Fruit fly (Drosophila melanogaster) whole organism, embryonic: Measurements from ENCODE around the gene CG3690.

Experiments used
- Adf1 ChIP-seq: fragments of 200-800 bp; sonication (Bioruptor generic); IDR thresholded peaks from 2 replicates; pipeline ENCODE4 v1.3.6; 2022; ENCODE audit warnings: missing biosample characterization, missing genetic modification characterization
- B-H1 ChIP-seq: fragments of 200-800 bp; sonication (Bioruptor generic); IDR thresholded peaks from 3 replicates; pipeline ENCODE4 v1.3.6; 2022; ENCODE audit warnings: missing biosample characterization, missing genetic modification characterization
- Bdp1 ChIP-seq: fragments of 200-800 bp; sonication (Bioruptor generic); optimal IDR thresholded peaks from 3 replicates; lab custom pipeline; 2016; ENCODE audit warnings: missing biosample characterization, missing genetic modification characterization
- Bgb ChIP-seq: fragments of 200-800 bp; sonication (Bioruptor generic); IDR thresholded peaks from 2 replicates; pipeline ENCODE4 v1.3.6; 2022; ENCODE audit warnings: missing biosample characterization, missing genetic modification characterization; ENCODE audit not compliant: partially characterized antibody
- CG11696 ChIP-seq: fragments of 200-800 bp; sonication (Bioruptor generic); IDR thresholded peaks from 2 replicates; pipeline ENCODE4 v1.3.6; 2022; ENCODE audit warnings: missing biosample characterization, missing genetic modification characterization
- CG12104 ChIP-seq: fragments of 200-800 bp; sonication (Bioruptor generic); optimal IDR thresholded peaks from 3 replicates; lab custom pipeline; 2016; ENCODE audit warnings: missing biosample characterization, missing genetic modification characterization
- CG13287 ChIP-seq: fragments of 200-800 bp; sonication (Bioruptor generic); IDR thresholded peaks from 2 replicates; pipeline ENCODE4 v1.3.6; 2022; ENCODE audit warnings: missing biosample characterization, missing genetic modification characterization; ENCODE audit not compliant: partially characterized antibody
- CG14050 ChIP-seq: fragments of 200-800 bp; sonication (Bioruptor generic); IDR thresholded peaks from 3 replicates; pipeline ENCODE4 v1.3.6; 2022; ENCODE audit warnings: missing biosample characterization, missing genetic modification characterization
- CG15601 ChIP-seq: fragments of 200-800 bp; sonication (Bioruptor generic); optimal IDR thresholded peaks from 3 replicates; lab custom pipeline; 2019; ENCODE audit warnings: missing biosample characterization, mild to moderate bottlenecking, missing genetic modification characterization, moderate library complexity
- CG1603 ChIP-seq: fragments of 200-800 bp; sonication (Bioruptor generic); optimal IDR thresholded peaks from 2 replicates; lab custom pipeline; 2019; ENCODE audit warnings: missing biosample characterization, mild to moderate bottlenecking, missing genetic modification characterization, moderate library complexity
- CG16863 ChIP-seq: fragments of 200-800 bp; sonication (Bioruptor generic); optimal IDR thresholded peaks from 3 replicates; lab custom pipeline; 2016; ENCODE audit warnings: missing biosample characterization, missing genetic modification characterization
- CG18764 ChIP-seq: fragments of 200-800 bp; sonication (Bioruptor generic); optimal IDR thresholded peaks from 3 replicates; lab custom pipeline; 2016; ENCODE audit warnings: missing biosample characterization, missing genetic modification characterization
- CG2712 ChIP-seq: fragments of 200-800 bp; optimal IDR thresholded peaks from 3 replicates; lab custom pipeline; 2019; ENCODE audit warnings: missing biosample characterization, mild to moderate bottlenecking, missing genetic modification characterization, moderate library complexity
- CG31441 ChIP-seq: fragments of 200-800 bp; sonication (Bioruptor generic); IDR thresholded peaks from 2 replicates; pipeline ENCODE4 v1.3.6; 2022; ENCODE audit warnings: missing biosample characterization, missing genetic modification characterization
- CG34224 ChIP-seq: fragments of 200-800 bp; sonication (Bioruptor generic); IDR thresholded peaks from 3 replicates; pipeline ENCODE4 v1.3.6; 2022; ENCODE audit warnings: missing biosample characterization, missing genetic modification characterization; ENCODE audit not compliant: partially characterized antibody
- CG3726 ChIP-seq: fragments of 200-800 bp; sonication (Bioruptor generic); IDR thresholded peaks from 3 replicates; pipeline ENCODE4, ENCODE4 v1.3.6; 2022; ENCODE audit warnings: missing biosample characterization, missing genetic modification characterization
- CG4617 ChIP-seq: fragments of 200-800 bp; sonication (Bioruptor generic); optimal IDR thresholded peaks from 3 replicates; lab custom pipeline; 2016; ENCODE audit warnings: missing biosample characterization, missing genetic modification characterization, borderline replicate concordance
- CG4730 ChIP-seq: fragments of 200-800 bp; sonication (Bioruptor generic); IDR thresholded peaks from 2 replicates; pipeline ENCODE4 v1.3.6; 2022; ENCODE audit warnings: missing biosample characterization, missing genetic modification characterization
- CG8281 ChIP-seq: fragments of 200-800 bp; sonication (Bioruptor generic); optimal IDR thresholded peaks from 2 replicates; lab custom pipeline; 2018; ENCODE audit warnings: missing biosample characterization, mild to moderate bottlenecking, missing genetic modification characterization, moderate library complexity
- CG8478 ChIP-seq: fragments of >200 bp; optimal IDR thresholded peaks from 2 replicates; lab custom pipeline; 2018
- CG8765 ChIP-seq: fragments of 200-800 bp; sonication (Bioruptor generic); IDR thresholded peaks from 2 replicates; pipeline ENCODE4 v1.3.6; 2022; ENCODE audit warnings: missing biosample characterization, missing genetic modification characterization
- Deaf1 ChIP-seq: fragments of 200-800 bp; optimal IDR thresholded peaks from 3 replicates; lab custom pipeline; 2019; ENCODE audit warnings: missing biosample characterization, mild to moderate bottlenecking, missing genetic modification characterization, moderate library complexity
- E2f1 ChIP-seq: fragments of 200-800 bp; sonication (Bioruptor generic); IDR thresholded peaks from 2 replicates; pipeline ENCODE4 v1.3.6; 2022; ENCODE audit warnings: missing biosample characterization, missing genetic modification characterization
- Ets65A ChIP-seq: fragments of 200-800 bp; sonication (Bioruptor generic); peaks from one replicate; lab custom pipeline; 2016; ENCODE audit warnings: missing biosample characterization, missing genetic modification characterization
- GATAe ChIP-seq: fragments of 200-800 bp; sonication (Bioruptor generic); conservative IDR thresholded peaks from 2 replicates; pipeline ENCODE4 v1.3.6; 2022; ENCODE audit warnings: missing biosample characterization, missing genetic modification characterization
- Hsf ChIP-seq: fragments of 200-800 bp; sonication (Bioruptor generic); optimal IDR thresholded peaks from 3 replicates; lab custom pipeline; 2016; ENCODE audit warnings: missing biosample characterization, missing genetic modification characterization
- Med ChIP-seq: fragments of 200-800 bp; sonication (Bioruptor generic); peaks from one replicate; lab custom pipeline; 2016; ENCODE audit warnings: missing biosample characterization, missing genetic modification characterization, mild to moderate bottlenecking, inconsistent platforms, moderate library complexity
- Myb ChIP-seq: fragments of 200-800 bp; sonication (Bioruptor generic); optimal IDR thresholded peaks from 2 replicates; lab custom pipeline; 2016; ENCODE audit warnings: missing biosample characterization, missing genetic modification characterization
- Optix ChIP-seq: fragments of 200-800 bp; sonication (Bioruptor generic); IDR thresholded peaks from 3 replicates; pipeline ENCODE4 v1.3.6; 2022; ENCODE audit warnings: missing biosample characterization, missing genetic modification characterization
- Pdp1 ChIP-seq, 2 experiments: fragments of 200-800 bp; sonication (Bioruptor generic); optimal IDR thresholded peaks; 3 replicates each; lab custom pipeline; 2016; ENCODE audit warnings: missing biosample characterization in 2 of 2, missing genetic modification characterization in 2 of 2, mild to moderate bottlenecking in 1 of 2, moderate library complexity in 1 of 2
- Sin3A ChIP-seq: fragments of >200 bp; optimal IDR thresholded peaks from 2 replicates; lab custom pipeline; 2018
- Six4 ChIP-seq: fragments of 200-800 bp; sonication (Bioruptor generic); optimal IDR thresholded peaks from 2 replicates; lab custom pipeline; 2016; ENCODE audit warnings: missing biosample characterization, missing genetic modification characterization
- Sry-δ ChIP-seq: fragments of 200-800 bp; sonication (Bioruptor generic); optimal IDR thresholded peaks from 2 replicates; lab custom pipeline; 2016; ENCODE audit warnings: missing biosample characterization, missing genetic modification characterization
- ara ChIP-seq: fragments of 200-800 bp; sonication (Bioruptor generic); IDR thresholded peaks from 2 replicates; pipeline ENCODE4 v1.3.6; 2022; ENCODE audit warnings: missing biosample characterization, missing genetic modification characterization
- cad ChIP-seq: fragments of >200 bp; optimal IDR thresholded peaks from 2 replicates; lab custom pipeline; 2017; ENCODE audit warnings: missing biosample characterization, missing genetic modification characterization
- cas ChIP-seq: fragments of 200-800 bp; sonication (Bioruptor generic); IDR thresholded peaks from 2 replicates; pipeline ENCODE4 v1.3.6; 2022; ENCODE audit warnings: missing biosample characterization, missing genetic modification characterization
- dm ChIP-seq: fragments of 200-800 bp; sonication (Bioruptor generic); optimal IDR thresholded peaks from 3 replicates; lab custom pipeline; 2016; ENCODE audit warnings: missing biosample characterization, missing genetic modification characterization
- ewg ChIP-seq: fragments of 200-800 bp; sonication (Bioruptor generic); optimal IDR thresholded peaks from 3 replicates; lab custom pipeline; 2017; ENCODE audit warnings: mild to moderate bottlenecking, missing biosample characterization, missing genetic modification reagents, missing genetic modification characterization
- grau ChIP-seq: fragments of 200-800 bp; optimal IDR thresholded peaks from 3 replicates; lab custom pipeline; 2019; ENCODE audit warnings: missing biosample characterization, mild to moderate bottlenecking, missing genetic modification characterization, moderate library complexity
- ind ChIP-seq: fragments of 200-800 bp; sonication (Bioruptor generic); optimal IDR thresholded peaks from 3 replicates; lab custom pipeline; 2016; ENCODE audit warnings: missing biosample characterization, missing genetic modification characterization
- inv ChIP-seq: fragments of 200-800 bp; sonication (Bioruptor generic); IDR thresholded peaks from 2 replicates; pipeline ENCODE4 v1.3.6; 2022; ENCODE audit warnings: missing biosample characterization, missing genetic modification characterization; ENCODE audit not compliant: partially characterized antibody
- lov ChIP-seq, 2 experiments: fragments of 200-800 bp in 1 of 2; fragments of >200 bp in 1 of 2; sonication (Bioruptor generic) in 1 of 2; IDR thresholded peaks in 1 of 2; optimal IDR thresholded peaks in 1 of 2; 2 replicates in 1 of 2; 3 replicates in 1 of 2; pipeline versions ENCODE4 v1.3.6 to Lab custom; 2017 to 2022; ENCODE audit warnings: missing biosample characterization in 1 of 2, missing genetic modification characterization in 1 of 2
- oc ChIP-seq: fragments of 200-800 bp; sonication (Bioruptor generic); optimal IDR thresholded peaks from 2 replicates; lab custom pipeline; 2018; ENCODE audit warnings: missing biosample characterization, mild to moderate bottlenecking, missing genetic modification characterization, moderate library complexity
- onecut ChIP-seq: fragments of 200-800 bp; sonication (Bioruptor generic); IDR thresholded peaks from 2 replicates; pipeline ENCODE4 v1.3.6; 2022; ENCODE audit warnings: missing biosample characterization, missing genetic modification characterization
- scrt ChIP-seq: fragments of 200-800 bp; sonication (Bioruptor generic); optimal IDR thresholded peaks from 2 replicates; lab custom pipeline; 2018; ENCODE audit warnings: missing biosample characterization, mild to moderate bottlenecking, missing genetic modification characterization, moderate library complexity
- sna ChIP-seq: fragments of 200-800 bp; sonication (Bioruptor generic); IDR thresholded peaks from 2 replicates; pipeline ENCODE4 v1.3.6; 2022; ENCODE audit warnings: missing biosample characterization, missing genetic modification characterization; ENCODE audit not compliant: partially characterized antibody
- ssp ChIP-seq: fragments of 200-800 bp; sonication (Bioruptor generic); IDR thresholded peaks from 2 replicates; pipeline ENCODE4 v1.3.6; 2022; ENCODE audit warnings: missing biosample characterization, missing genetic modification characterization
- ttk ChIP-seq: fragments of 200-800 bp; sonication (Bioruptor generic); IDR thresholded peaks from 2 replicates; pipeline ENCODE4 v2.1.2; 2022; ENCODE audit warnings: missing biosample characterization, missing genetic modification characterization
- wor ChIP-seq: fragments of 200-800 bp; sonication (Bioruptor generic); IDR thresholded peaks from 2 replicates; pipeline ENCODE4 v1.3.6; 2022; ENCODE audit warnings: missing biosample characterization, missing genetic modification characterization
- zen ChIP-seq: fragments of 200-800 bp; sonication (Bioruptor generic); optimal IDR thresholded peaks from 3 replicates; lab custom pipeline; 2018; ENCODE audit warnings: missing biosample characterization, mild to moderate bottlenecking, missing genetic modification characterization, moderate library complexity

The CG3690 gene

dm6 chrX:940580-941184 lies 11.0 kb downstream of the CG3690 start, which contains the start of the genes CG3704 and mus81 (continued):
- TF ChIP-seq CG8765 (no peak), scrt (no peak), CG11696 (no peak), ewg (GFP tag; lab: Kevin White, UChicago) (peak; percentile 30), grau (tag; lab: Kevin White, UChicago) (peak; percentile 11), GATAe (GFP tag; lab: Robert Waterston, UW) (no peak), CG14050 (GFP tag; lab: Robert Waterston, UW) (no peak), ssp (peak; percentile 39; the same call in 1 of the 2 replicates), Myb (GFP tag; lab: Kevin White, UChicago) (peak; percentile 47), CG8478 (no peak), dm (GFP tag; lab: Kevin White, UChicago) (peak; percentile 83), Optix (GFP tag; lab: Robert Waterston, UW) (no peak), CG18764 (GFP tag; lab: Kevin White, UChicago) (no peak), inv (peak; percentile 35; the same call in 1 of the 2 replicates), ara (GFP tag; lab: Robert Waterston, UW) (no peak), Adf1 (GFP tag; lab: Robert Waterston, UW) (0 out of 2 replicates have a peak, but pooled peaks have one; percentile 10), CG13287 (GFP tag; lab: Robert Waterston, UW) (peak; percentile 72), Bgb (GFP tag; lab: Robert Waterston, UW) (0 out of 2 replicates have a peak, but pooled peaks have one; percentile 18), B-H1 (no peak), zen (no peak), Sin3A (lab: Kevin White, UChicago) (peak; percentile 88), cad (no peak), CG12104 (GFP tag; lab: Kevin White, UChicago) (no peak), wor (GFP tag; lab: Robert Waterston, UW) (no peak), CG1603 (tag; lab: Kevin White, UChicago) (peak; percentile 29), Pdp1 (GFP tag; optimal IDR thresholded peaks at IDR 0.05; lab: Kevin White, UChicago) (peak in 1 of 2 experiments; percentile 22), onecut (GFP tag; lab: Robert Waterston, UW) (no peak), E2f1 (GFP tag; lab: Robert Waterston, UW) (no peak), Hsf (GFP tag; lab: Kevin White, UChicago) (peak; percentile 4), CG3726 (no peak), Bdp1 (GFP tag; lab: Kevin White, UChicago) (no peak), CG31441 (GFP tag; lab: Robert Waterston, UW) (no peak), CG2712 (tag; lab: Kevin White, UChicago) (peak; percentile 7), Deaf1 (tag; lab: Kevin White, UChicago) (no peak), cas (GFP tag; lab: Robert Waterston, UW) (no peak), CG4730 (no peak), lov (optimal IDR thresholded peaks at IDR 0.05; lab: Kevin White, UChicago) (no peak), lov (GFP tag; IDR thresholded peaks at IDR 0.05; lab: Robert Waterston, UW) (no peak), ttk (GFP tag; lab: Robert Waterston, UW) (no peak), CG4617 (no peak), CG8281 (tag; lab: Kevin White, UChicago) (no peak), CG16863 (no peak), Sry-δ (GFP tag; lab: Kevin White, UChicago) (peak; percentile 86), Med (peak; percentile 67), Ets65A (GFP tag; lab: Kevin White, UChicago) (peak; percentile 10), oc (tag; lab: Kevin White, UChicago) (no peak), CG34224 (0 out of 3 replicates have a peak, but pooled peaks have one; percentile 40), Six4 (no peak), CG15601 (tag; lab: Kevin White, UChicago) (no peak), sna (GFP tag; lab: Robert Waterston, UW) (peak; percentile 58; the same call in 1 of the 2 replicates), ind (GFP tag; lab: Kevin White, UChicago) (no peak)
